Worm (Caenorhabditis elegans) whole organism, L1 larva: ENCODE measurements around the gene nlp-79.
A peak's percentile ranks its signal among the peaks of the same experiment; 100 is the strongest.

Source experiments
- C16A3.4 ChIP-seq: fragments of 150-350 bp; optimal IDR thresholded peaks from 2 replicates; lab custom pipeline; 2014; ENCODE audit warnings: missing biosample characterization, missing genetic modification characterization
- C34B4.2 ChIP-seq: sonication (generic microtip); optimal IDR thresholded peaks from 2 replicates; lab custom pipeline; 2017; ENCODE audit warnings: mild to moderate bottlenecking, missing genetic modification characterization, missing compliant biosample characterization
- F16B12.6 ChIP-seq: fragments of 150-350 bp; optimal IDR thresholded peaks from 2 replicates; lab custom pipeline; 2014; ENCODE audit warnings: missing biosample characterization, missing genetic modification characterization
- Y116A8C.19 ChIP-seq: sonication (generic microtip); optimal IDR thresholded peaks from 2 replicates; lab custom pipeline; 2016; ENCODE audit warnings: missing compliant biosample characterization, missing genetic modification characterization, borderline replicate concordance
- aly-2 ChIP-seq: fragments of 150-350 bp; optimal IDR thresholded peaks from 2 replicates; lab custom pipeline; 2014; ENCODE audit warnings: missing biosample characterization, missing genetic modification characterization
- blmp-1 ChIP-seq: fragments of 150-350 bp; optimal IDR thresholded peaks from 2 replicates; lab custom pipeline; 2014; ENCODE audit warnings: missing biosample characterization, missing genetic modification characterization
- dsc-1 ChIP-seq: sonication (generic microtip); optimal IDR thresholded peaks from 2 replicates; lab custom pipeline; 2016; ENCODE audit warnings: mild to moderate bottlenecking, missing genetic modification characterization, missing compliant biosample characterization
- egl-13 ChIP-seq: sonication (generic microtip); optimal IDR thresholded peaks from 2 replicates; lab custom pipeline; 2016; ENCODE audit warnings: missing genotype, missing genetic modification reagents, missing genetic modification characterization, missing compliant biosample characterization
- egl-27 ChIP-seq, 2 experiments: fragments of 150-350 bp in 1 of 2; sonication (generic microtip); optimal IDR thresholded peaks; 3 replicates each; lab custom pipeline; 2017 to 2018; ENCODE audit warnings: missing biosample characterization in 2 of 2, missing genetic modification characterization in 2 of 2, missing genetic modification reagents in 2 of 2
- ets-5 ChIP-seq: fragments of 200-800 bp; sonication (Bioruptor generic); IDR thresholded peaks from 2 replicates; pipeline ENCODE4 v1.3.6; 2022; ENCODE audit warnings: missing genetic modification characterization, missing compliant biosample characterization
- fkh-10 ChIP-seq: sonication (generic microtip); optimal IDR thresholded peaks from 2 replicates; lab custom pipeline; 2017; ENCODE audit warnings: missing biosample characterization, missing genetic modification reagents, missing genetic modification characterization
- hlh-17 ChIP-seq: fragments of 200-800 bp; sonication (Bioruptor generic); optimal IDR thresholded peaks from 2 replicates; lab custom pipeline; 2018; ENCODE audit warnings: missing genetic modification characterization, mild to moderate bottlenecking, missing compliant biosample characterization, moderate library complexity, borderline replicate concordance
- jun-1 ChIP-seq: fragments of 150-350 bp; optimal IDR thresholded peaks from 2 replicates; lab custom pipeline; 2014; ENCODE audit warnings: missing biosample characterization, missing genetic modification reagents, missing genetic modification characterization
- lin-13 ChIP-seq: fragments of 150-350 bp; optimal IDR thresholded peaks from 2 replicates; lab custom pipeline; 2014; ENCODE audit warnings: missing biosample characterization, missing genetic modification reagents, missing genetic modification characterization
- lin-14 ChIP-seq: fragments of 200-800 bp; sonication (Bioruptor generic); optimal IDR thresholded peaks from 2 replicates; lab custom pipeline; 2018; ENCODE audit warnings: mild to moderate bottlenecking, missing genetic modification characterization, moderate library complexity, missing compliant biosample characterization
- lir-3 ChIP-seq: sonication (generic microtip); optimal IDR thresholded peaks from 2 replicates; lab custom pipeline; 2016; ENCODE audit warnings: mild to moderate bottlenecking, missing genetic modification characterization, moderate library complexity, missing compliant biosample characterization; ENCODE audit not compliant: poor library complexity
- nhr-20 ChIP-seq: sonication (generic microtip); optimal IDR thresholded peaks from 2 replicates; lab custom pipeline; 2016; ENCODE audit warnings: mild to moderate bottlenecking, missing genetic modification characterization, missing compliant biosample characterization
- nhr-47 ChIP-seq: sonication (generic microtip); optimal IDR thresholded peaks from 2 replicates; lab custom pipeline; 2016; ENCODE audit warnings: mild to moderate bottlenecking, missing genetic modification characterization, moderate library complexity, missing compliant biosample characterization
- nhr-85 ChIP-seq: sonication (generic microtip); peaks from one replicate; lab custom pipeline; 2016; ENCODE audit warnings: missing genetic modification characterization, inconsistent platforms, missing compliant biosample characterization
- skn-1 ChIP-seq: fragments of 150-350 bp; optimal IDR thresholded peaks from 2 replicates; lab custom pipeline; 2014; ENCODE audit warnings: missing biosample characterization, missing genetic modification characterization
- snu-23 ChIP-seq: sonication (generic microtip); optimal IDR thresholded peaks from 2 replicates; lab custom pipeline; 2016; ENCODE audit warnings: missing genetic modification characterization, missing compliant biosample characterization
- tlp-1 ChIP-seq: fragments of 150-350 bp; optimal IDR thresholded peaks from 2 replicates; lab custom pipeline; 2014; ENCODE audit warnings: missing biosample characterization, missing genetic modification characterization
- unc-130 ChIP-seq: fragments of 150-350 bp; optimal IDR thresholded peaks from 2 replicates; lab custom pipeline; 2017; ENCODE audit warnings: missing biosample characterization, missing genetic modification characterization, inconsistent platforms
- unc-98 ChIP-seq: fragments of 200-800 bp; sonication (Bioruptor generic); IDR thresholded peaks from 2 replicates; pipeline ENCODE4 v1.3.6; 2022; ENCODE audit warnings: missing genetic modification characterization, missing compliant biosample characterization
- xbp-1 ChIP-seq: sonication (generic microtip); optimal IDR thresholded peaks from 2 replicates; lab custom pipeline; 2016; ENCODE audit warnings: missing genetic modification characterization, missing compliant biosample characterization
- zag-1 ChIP-seq: fragments of 150-350 bp; optimal IDR thresholded peaks from 2 replicates; lab custom pipeline; 2014; ENCODE audit warnings: missing biosample characterization, missing genetic modification characterization
- ztf-11 ChIP-seq, 2 experiments: sonication (generic microtip); optimal IDR thresholded peaks; 2 replicates each; lab custom pipeline; 2016 to 2017; ENCODE audit warnings: missing genetic modification characterization in 2 of 2, missing biosample characterization in 1 of 2, missing compliant biosample characterization in 1 of 2
- ztf-4 ChIP-seq: fragments of 150-350 bp; optimal IDR thresholded peaks from 2 replicates; lab custom pipeline; 2014; ENCODE audit warnings: missing biosample characterization, missing genetic modification characterization

The nlp-79 gene

ce11 chrIV:13154391-13155283 lies 5.3 kb downstream of the nlp-79 start, which contains the start of the genes crld-1 and msh-5 (continued):
- TF ChIP-seq egl-27 (tag; optimal IDR thresholded peaks at IDR 0.05; lab: Kevin White, UChicago) (no peak), snu-23 (GFP tag; lab: Kevin White, UChicago) (no peak)
- TF ChIP-seq, all 84 proteins: peak for 4

- TF ChIP-seq nhr-85 (tag; lab: Kevin White, UChicago) (no peak), skn-1 (tag; lab: Kevin White, UChicago) (no peak), hlh-17 (GFP tag; lab: Kevin White, UChicago) (no peak)
These were observed 15.8 kb downstream of the nlp-79 start, which contains the start of gene scl-14 for ce11 chrIV:13165181-13165580. Gene scl-14 (plus strand): TSS chrIV:13165481.

ce11 chrIV:13167534-13167933 lies 18.2 kb downstream of the nlp-79 start:
- 0 out of 2 replicates have a peak, but pooled peaks have one; percentile 70 for TF ChIP-seq ets-5 (GFP tag; lab: Robert Waterston, UW)
- TF ChIP-seq nhr-47 = no peak

- no peak for TF ChIP-seq xbp-1 (tag; lab: Kevin White, UChicago)
- TF ChIP-seq dsc-1 (tag; lab: Kevin White, UChicago) = no peak
- no peak for TF ChIP-seq unc-130 (tag; lab: Kevin White, UChicago)
- TF ChIP-seq jun-1 (tag; lab: Kevin White, UChicago) = no peak
- TF ChIP-seq aly-2 (tag; lab: Kevin White, UChicago) = no peak
- no peak for TF ChIP-seq zag-1 (tag; lab: Kevin White, UChicago)
- TF ChIP-seq lin-13 = no peak
These were observed 20.9 kb downstream of the nlp-79 start, which contains the start of gene nas-14 for ce11 chrIV:13170241-13170640. Gene nas-14 (plus strand): TSS chrIV:13170541.

- TF ChIP-seq unc-130 (tag; lab: Kevin White, UChicago) (no peak), ztf-4 (no peak), C34B4.2 (tag; lab: Kevin White, UChicago) (no peak), egl-27 (tag; optimal IDR thresholded peaks at IDR 0.05; lab: Kevin White, UChicago) (no peak), snu-23 (GFP tag; lab: Kevin White, UChicago) (no peak), tlp-1 (tag; lab: Kevin White, UChicago) (no peak), egl-13 (no peak), lin-14 (GFP tag; lab: Kevin White, UChicago) (no peak), Y116A8C.19 (no peak), lir-3 (tag; lab: Kevin White, UChicago) (no peak), ztf-11 (tag; optimal IDR thresholded peaks at IDR 0.05; lab: Kevin White, UChicago) (no peak), blmp-1 (tag; lab: Kevin White, UChicago) (no peak), unc-98 (GFP tag; lab: Robert Waterston, UW) (no peak), zag-1 (tag; lab: Kevin White, UChicago) (no peak), nhr-20 (tag; lab: Kevin White, UChicago) (no peak), F16B12.6 (tag; lab: Kevin White, UChicago) (no peak), C16A3.4 (tag; lab: Kevin White, UChicago) (no peak), fkh-10 (GFP tag; lab: Kevin White, UChicago) (no peak)
These were observed 24.0 kb downstream of the nlp-79 start for ce11 chrIV:13173359-13173758.

- peak; percentile 34 for TF ChIP-seq nhr-85 (tag; lab: Kevin White, UChicago)
- TF ChIP-seq unc-98 (GFP tag; lab: Robert Waterston, UW) = no peak
These were observed 29.9 kb downstream of the nlp-79 start, which contains the start of gene lev-1 for ce11 chrIV:13179295-13179694. Gene lev-1 (minus strand): TSS chrIV:13179395.
